Worm (Caenorhabditis elegans): ENCODE results near the gene Y51H7C.3.

DNA sequence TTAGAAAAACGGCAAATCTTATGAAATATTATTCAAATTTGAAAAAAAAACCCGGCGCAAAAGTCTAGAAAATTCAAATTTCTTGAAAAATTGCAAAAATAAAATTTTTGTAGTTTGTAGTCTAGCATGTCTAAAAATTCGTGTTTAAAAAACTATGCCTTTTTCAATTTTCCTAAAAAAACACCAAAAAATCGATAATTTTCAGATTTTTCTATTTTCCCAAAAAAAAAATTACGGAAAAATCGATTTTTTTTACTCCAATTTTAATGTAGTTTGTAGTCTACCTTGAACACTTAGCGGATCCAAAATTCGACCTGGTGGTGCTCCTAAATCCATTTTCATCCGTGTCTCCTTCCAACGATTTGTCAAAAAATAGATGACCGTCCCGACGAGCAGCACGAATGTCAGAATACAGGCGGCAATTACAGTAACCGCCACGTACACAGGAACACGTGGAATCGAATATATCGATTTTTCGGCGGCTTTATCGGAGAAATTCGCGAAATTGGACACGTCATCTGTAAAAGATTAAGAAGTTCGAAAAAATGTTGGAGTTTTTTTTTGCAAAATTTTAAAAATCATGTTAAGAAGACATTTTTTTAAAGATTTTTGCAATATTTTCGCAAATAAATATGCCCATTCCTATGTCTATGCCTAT is 17.4 kb upstream of the Y51H7C.3 start:
- TF ChIP-seq unc-62 (GFP tag; optimal IDR thresholded peaks at IDR 0.05 in 1 of 2) (peak in 1 of 2 experiments; percentile 90), unc-62 (tag; optimal IDR thresholded peaks at IDR 0.05) (no peak), dmd-6 (GFP tag; IDR thresholded peaks at IDR 0.05) (no peak), nhr-10 (tag; optimal IDR thresholded peaks at IDR 0.05) (no peak), skn-1 (tag; optimal IDR thresholded peaks at IDR 0.05) (no peak), fkh-10 (GFP tag; optimal IDR thresholded peaks at IDR 0.05) (no peak)
